Fruit fly (Drosophila melanogaster) whole organism, embryonic: ENCODE results near the gene CG13931.

Experiments used
- BEAF-32 ChIP-seq: fragments of 200-800 bp; sonication (Bioruptor generic); optimal IDR thresholded peaks from 3 replicates; lab custom pipeline; 2017; ENCODE audit warnings: missing biosample characterization, missing genetic modification characterization, mild to moderate bottlenecking, moderate library complexity, missing genetic modification reagents
- CG13287 ChIP-seq: fragments of 200-800 bp; sonication (Bioruptor generic); IDR thresholded peaks from 2 replicates; pipeline ENCODE4 v1.3.6; 2022; ENCODE audit warnings: missing biosample characterization, missing genetic modification characterization; ENCODE audit not compliant: partially characterized antibody
- CG17829 ChIP-seq: fragments of 200-800 bp; optimal IDR thresholded peaks from 2 replicates; lab custom pipeline; 2019; ENCODE audit warnings: missing biosample characterization, mild to moderate bottlenecking, missing genetic modification characterization, moderate library complexity
- CG1792 ChIP-seq: fragments of 200-800 bp; sonication (Bioruptor generic); optimal IDR thresholded peaks from 2 replicates; lab custom pipeline; 2016; ENCODE audit warnings: missing biosample characterization, missing genetic modification characterization
- CG42726 ChIP-seq: fragments of 200-800 bp; sonication (Bioruptor generic); IDR thresholded peaks from 2 replicates; pipeline ENCODE4 v1.3.6; 2022; ENCODE audit warnings: missing biosample characterization, missing genetic modification characterization; ENCODE audit not compliant: partially characterized antibody
- CG5953 ChIP-seq: fragments of 200-800 bp; sonication (Bioruptor generic); IDR thresholded peaks from 2 replicates; pipeline ENCODE4 v1.3.6; 2022; ENCODE audit warnings: missing biosample characterization, missing genetic modification characterization
- Rx ChIP-seq: fragments of 200-800 bp; sonication (Bioruptor generic); IDR thresholded peaks from 2 replicates; pipeline ENCODE4 v1.3.6; 2022; ENCODE audit warnings: missing biosample characterization, missing genetic modification characterization
- grau ChIP-seq: fragments of 200-800 bp; optimal IDR thresholded peaks from 3 replicates; lab custom pipeline; 2019; ENCODE audit warnings: missing biosample characterization, mild to moderate bottlenecking, missing genetic modification characterization, moderate library complexity
- ind ChIP-seq: fragments of 200-800 bp; sonication (Bioruptor generic); optimal IDR thresholded peaks from 3 replicates; lab custom pipeline; 2016; ENCODE audit warnings: missing biosample characterization, missing genetic modification characterization
- lola ChIP-seq, 3 experiments: fragments of >200 bp in 2 of 3; fragments of 200-800 bp in 1 of 3; sonication (Bioruptor generic) in 1 of 3; optimal IDR thresholded peaks; 2 replicates each; lab custom pipeline; 2017 to 2019; ENCODE audit warnings: missing biosample characterization in 3 of 3, missing genetic modification characterization in 3 of 3, mild to moderate bottlenecking in 1 of 3, moderate library complexity in 1 of 3
- sob ChIP-seq: fragments of 200-800 bp; sonication (Bioruptor generic); IDR thresholded peaks from 2 replicates; pipeline ENCODE4 v1.3.6; 2022; ENCODE audit warnings: missing biosample characterization, missing genetic modification characterization
- usp ChIP-seq: fragments of >200 bp; optimal IDR thresholded peaks from 2 replicates; lab custom pipeline; 2017; ENCODE audit warnings: missing biosample characterization, missing genetic modification characterization
- zen ChIP-seq: fragments of 200-800 bp; sonication (Bioruptor generic); optimal IDR thresholded peaks from 3 replicates; lab custom pipeline; 2018; ENCODE audit warnings: missing biosample characterization, mild to moderate bottlenecking, missing genetic modification characterization, moderate library complexity

dm6 chr3L:1694317-1694716, 7.9 kb downstream of the CG13931 start, which contains the start of gene CG12011:
- TF ChIP-seq CG1792 (GFP tag; lab: Kevin White, UChicago) (no peak), zen (no peak), CG42726 (no peak), ind (no peak), Rx (no peak), sob (GFP tag; lab: Robert Waterston, UW) (no peak), CG17829 (no peak), usp (GFP tag; lab: Kevin White, UChicago) (no peak), BEAF-32 (no peak), grau (no peak), CG5953 (GFP tag; lab: Robert Waterston, UW) (no peak), CG13287 (GFP tag; lab: Robert Waterston, UW) (no peak), lola (GFP tag; optimal IDR thresholded peaks at IDR 0.05; lab: Kevin White, UChicago) (no peak)
